Worm (Caenorhabditis elegans) whole organism, L1 larva: ENCODE measurements around the gene golg-2.
A peak's percentile ranks its signal among the peaks of the same experiment; 100 is the strongest.

Experiments
- F16B12.6 ChIP-seq: fragments of 150-350 bp; optimal IDR thresholded peaks from 2 replicates; lab custom pipeline; 2014; ENCODE audit warnings: missing biosample characterization, missing genetic modification characterization
- alr-1 ChIP-seq: fragments of 200-800 bp; sonication (Bioruptor generic); optimal IDR thresholded peaks from 2 replicates; lab custom pipeline; 2018; ENCODE audit warnings: borderline replicate concordance, mild to moderate bottlenecking, missing genetic modification characterization, missing compliant biosample characterization
- ama-1 ChIP-seq: fragments of 150-350 bp; optimal IDR thresholded peaks from 2 replicates; lab custom pipeline; 2014
- hlh-17 ChIP-seq: fragments of 200-800 bp; sonication (Bioruptor generic); optimal IDR thresholded peaks from 2 replicates; lab custom pipeline; 2018; ENCODE audit warnings: missing genetic modification characterization, mild to moderate bottlenecking, missing compliant biosample characterization, moderate library complexity, borderline replicate concordance
- lin-39 ChIP-seq: fragments of 150-350 bp; optimal IDR thresholded peaks from 2 replicates; lab custom pipeline; 2014; ENCODE audit warnings: missing biosample characterization, missing genetic modification reagents, missing genetic modification characterization
- ztf-4 ChIP-seq: fragments of 150-350 bp; optimal IDR thresholded peaks from 2 replicates; lab custom pipeline; 2014; ENCODE audit warnings: missing biosample characterization, missing genetic modification characterization

DNA sequence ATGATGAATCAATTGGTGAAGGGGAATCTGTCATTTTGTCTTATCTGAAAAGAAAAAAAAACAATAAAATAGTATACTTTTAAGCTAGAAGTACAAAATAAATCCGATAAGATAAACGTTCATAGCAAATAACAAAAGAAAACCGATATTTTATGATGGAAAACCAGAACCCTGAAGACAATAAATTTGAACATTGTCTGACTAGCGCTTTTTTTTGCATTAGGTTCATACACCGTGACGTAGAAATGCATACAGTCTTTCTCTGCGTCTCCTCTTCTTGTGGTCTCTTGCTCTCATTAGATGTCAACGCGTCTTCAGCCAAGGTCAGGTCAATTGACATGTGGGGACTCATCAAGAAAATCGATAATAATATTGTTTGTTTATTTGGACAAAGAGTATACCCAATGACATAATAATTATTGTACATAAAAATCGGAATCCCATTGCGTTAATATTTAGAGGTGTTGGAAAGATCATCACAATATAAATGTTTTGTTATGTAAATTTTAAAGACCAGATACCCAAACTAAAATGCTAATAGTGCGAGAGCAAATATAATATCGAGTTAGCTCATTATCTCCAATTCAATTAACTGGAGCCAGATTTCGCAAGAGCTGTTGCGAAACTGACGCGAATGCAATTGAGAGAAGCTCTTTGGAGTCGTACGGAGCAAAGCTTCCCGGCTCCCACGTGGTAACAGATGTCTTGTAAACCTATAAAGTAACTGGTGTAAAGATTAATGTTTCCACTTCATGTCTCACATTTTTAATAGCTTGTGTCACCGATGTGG lies 41.4 kb upstream of the golg-2 start, which contains the start of gene dsh-2:
- no peak for TF ChIP-seq ama-1
- no peak for TF ChIP-seq hlh-17 (GFP tag; lab: Kevin White, UChicago)
- TF ChIP-seq alr-1, result no peak
- peak; percentile 21 for TF ChIP-seq ztf-4 (tag; lab: Kevin White, UChicago)
- TF ChIP-seq lin-39 (tag; lab: Kevin White, UChicago), result no peak
- peak; percentile 83 for TF ChIP-seq F16B12.6 (tag; lab: Kevin White, UChicago)
